Worm (Caenorhabditis elegans) whole organism, L4/young adult: Measurements from ENCODE around the gene pisy-1.

ENCODE experiments used
- W03F9.2 ChIP-seq: fragments of 150-350 bp; optimal IDR thresholded peaks from 2 replicates; lab custom pipeline; 2014; ENCODE audit warnings: missing biosample characterization, missing genetic modification characterization
- dao-5 ChIP-seq: sonication (generic microtip); optimal IDR thresholded peaks from 2 replicates; lab custom pipeline; 2016; ENCODE audit warnings: missing genotype, missing genetic modification characterization, moderate library complexity, missing compliant biosample characterization
- him-1 ChIP-seq: sonication (generic microtip); optimal IDR thresholded peaks from 2 replicates; lab custom pipeline; 2016; ENCODE audit warnings: missing genotype, missing genetic modification reagents, missing genetic modification characterization, missing compliant biosample characterization

DNA sequence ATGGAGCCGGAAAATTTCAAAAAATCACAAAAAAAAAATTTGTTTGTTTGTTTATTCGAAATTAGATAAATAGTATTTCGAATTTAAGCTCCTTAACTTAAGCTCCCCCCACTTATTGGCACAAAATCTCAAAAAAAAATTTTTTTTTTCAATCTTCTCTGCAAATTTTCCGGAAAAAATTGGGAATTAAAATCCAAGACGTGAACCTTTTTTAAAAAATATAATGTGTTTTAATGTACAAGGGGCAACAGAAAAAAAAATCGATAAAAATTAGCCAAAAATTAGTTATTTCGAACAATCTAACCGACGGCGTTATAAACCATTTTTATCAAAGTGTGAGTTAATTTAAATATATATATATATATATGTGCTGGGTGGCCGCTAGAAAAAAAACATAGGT is 36.3 kb upstream of the pisy-1 start, which contains the start of gene Y46G5A.14:
- TF ChIP-seq him-1 (tag; lab: Kevin White, UChicago): no peak
- no peak for TF ChIP-seq dao-5 (tag; lab: Kevin White, UChicago)
- no peak for TF ChIP-seq W03F9.2 (tag; lab: Kevin White, UChicago)
